Worm (Caenorhabditis elegans) whole organism, L4 larva: Measurements from ENCODE around the gene F41G3.18.

Source experiments
- F49E8.2 ChIP-seq: sonication (generic microtip); optimal IDR thresholded peaks from 2 replicates; lab custom pipeline; 2016; ENCODE audit warnings: missing compliant biosample characterization, mild to moderate bottlenecking, missing genetic modification characterization, borderline replicate concordance
- R02D3.7 ChIP-seq: fragments of 150-350 bp; sonication (generic microtip); optimal IDR thresholded peaks from 3 replicates; lab custom pipeline; 2014; ENCODE audit warnings: missing biosample characterization, missing genetic modification characterization
- ZK337.2 ChIP-seq: fragments of 200-800 bp; sonication (Bioruptor generic); IDR thresholded peaks from 2 replicates; pipeline ENCODE4 v1.3.6; 2022; ENCODE audit warnings: missing genetic modification reagents, missing genetic modification characterization, missing compliant biosample characterization
- arid-1 ChIP-seq: fragments of 200-800 bp; sonication (Bioruptor generic); conservative IDR thresholded peaks from 2 replicates; pipeline ENCODE4 v1.3.6; 2022; ENCODE audit warnings: missing genetic modification reagents, missing genetic modification characterization, missing compliant biosample characterization
- ceh-20 ChIP-seq: fragments of 200-800 bp; sonication (Bioruptor generic); IDR thresholded peaks from 2 replicates; pipeline ENCODE4 v1.3.6; 2022; ENCODE audit warnings: missing genetic modification reagents, missing genetic modification characterization, missing compliant biosample characterization
- ceh-28 ChIP-seq: fragments of 150-350 bp; optimal IDR thresholded peaks from 2 replicates; lab custom pipeline; 2014; ENCODE audit warnings: missing biosample characterization, missing genetic modification reagents, missing genetic modification characterization
- ceh-44 ChIP-seq: fragments of 200-800 bp; sonication (Bioruptor generic); IDR thresholded peaks from 2 replicates; pipeline ENCODE4 v1.3.6; 2022; ENCODE audit warnings: missing genetic modification reagents, missing genetic modification characterization, missing compliant biosample characterization
- ctbp-1 ChIP-seq: fragments of 200-800 bp; sonication (Bioruptor generic); IDR thresholded peaks from 2 replicates; pipeline ENCODE4 v1.3.6; 2022; ENCODE audit warnings: missing genetic modification reagents, missing genetic modification characterization, missing compliant biosample characterization
- daf-16 ChIP-seq, 3 experiments: sonication (generic microtip); optimal IDR thresholded peaks; 2 replicates each; lab custom pipeline; 2016 to 2017; ENCODE audit warnings: missing genetic modification characterization in 3 of 3, missing genetic modification reagents in 3 of 3, mild to moderate bottlenecking in 2 of 3, missing compliant biosample characterization in 2 of 3, missing biosample characterization in 1 of 3, moderate library complexity in 1 of 3
- dmd-6 ChIP-seq: fragments of 200-800 bp; sonication (Bioruptor generic); IDR thresholded peaks from 2 replicates; pipeline ENCODE4 v1.3.6; 2022; ENCODE audit warnings: missing genetic modification reagents, missing genetic modification characterization, missing compliant biosample characterization
- dpl-1 ChIP-seq: fragments of 150-350 bp; optimal IDR thresholded peaks from 2 replicates; lab custom pipeline; 2014; ENCODE audit warnings: missing biosample characterization, missing genetic modification reagents, missing genetic modification characterization
- dve-1 ChIP-seq: sonication (generic microtip); optimal IDR thresholded peaks from 2 replicates; lab custom pipeline; 2017; ENCODE audit warnings: antibody characterized with exemption, mild to moderate bottlenecking, missing genetic modification characterization, missing compliant biosample characterization; ENCODE audit not compliant: insufficient read depth
- gei-8 ChIP-seq: fragments of 200-800 bp; sonication (Bioruptor generic); optimal IDR thresholded peaks from 2 replicates; lab custom pipeline; 2018; ENCODE audit warnings: mild to moderate bottlenecking, missing genetic modification characterization, missing compliant biosample characterization
- hif-1 ChIP-seq, 2 experiments: sonication (generic microtip); optimal IDR thresholded peaks; 2 replicates each; lab custom pipeline; 2016 to 2017; ENCODE audit warnings: missing compliant biosample characterization in 2 of 2, missing genetic modification characterization in 2 of 2, missing genetic modification reagents in 2 of 2, missing genotype in 2 of 2, mild to moderate bottlenecking in 1 of 2
- hlh-11 ChIP-seq: fragments of 200-800 bp; sonication (Bioruptor generic); optimal IDR thresholded peaks from 2 replicates; lab custom pipeline; 2018; ENCODE audit warnings: mild to moderate bottlenecking, missing genetic modification characterization, missing compliant biosample characterization
- hlh-30 ChIP-seq: sonication (generic microtip); optimal IDR thresholded peaks from 2 replicates; lab custom pipeline; 2017; ENCODE audit warnings: antibody characterized with exemption, mild to moderate bottlenecking, missing genetic modification characterization, missing compliant biosample characterization; ENCODE audit not compliant: insufficient read depth
- lsy-2 ChIP-seq, 2 experiments: fragments of 150-350 bp in 1 of 2; sonication (generic microtip) in 1 of 2; optimal IDR thresholded peaks; 2 replicates each; lab custom pipeline; 2014 to 2017; ENCODE audit warnings: missing biosample characterization in 2 of 2, missing genetic modification characterization in 2 of 2
- mdt-29 ChIP-seq: fragments of 200-800 bp; sonication (Bioruptor generic); IDR thresholded peaks from 2 replicates; pipeline ENCODE4 v1.3.6; 2022; ENCODE audit warnings: missing genetic modification reagents, missing genetic modification characterization, missing compliant biosample characterization
- mep-1 ChIP-seq: fragments of 150-350 bp; sonication (generic microtip); optimal IDR thresholded peaks from 3 replicates; lab custom pipeline; 2014; ENCODE audit warnings: missing biosample characterization, missing genetic modification characterization
- mes-2 ChIP-seq: sonication (generic microtip); optimal IDR thresholded peaks from 2 replicates; lab custom pipeline; 2016; ENCODE audit warnings: missing genotype, mild to moderate bottlenecking, missing genetic modification characterization, missing compliant biosample characterization; ENCODE audit not compliant: poor library complexity, severe bottlenecking
- nhr-28 ChIP-seq: fragments of 150-350 bp; optimal IDR thresholded peaks from 2 replicates; lab custom pipeline; 2014; ENCODE audit warnings: missing biosample characterization, missing genetic modification characterization
- nhr-48 ChIP-seq: sonication (generic microtip); optimal IDR thresholded peaks from 2 replicates; lab custom pipeline; 2016; ENCODE audit warnings: mild to moderate bottlenecking, missing genetic modification characterization, missing compliant biosample characterization
- nhr-76 ChIP-seq: fragments of 150-350 bp; optimal IDR thresholded peaks from 2 replicates; lab custom pipeline; 2014; ENCODE audit warnings: missing biosample characterization, missing genetic modification characterization
- pqm-1 ChIP-seq: sonication (generic microtip); optimal IDR thresholded peaks from 2 replicates; lab custom pipeline; 2017; ENCODE audit warnings: missing biosample characterization, missing genetic modification characterization
- saeg-2 ChIP-seq: fragments of 200-800 bp; sonication (Bioruptor generic); IDR thresholded peaks from 2 replicates; pipeline ENCODE4 v1.3.6; 2022; ENCODE audit warnings: missing genetic modification reagents, missing genetic modification characterization, missing compliant biosample characterization
- sdz-12 ChIP-seq: fragments of 200-800 bp; sonication (Bioruptor generic); optimal IDR thresholded peaks from 2 replicates; lab custom pipeline; 2018; ENCODE audit warnings: mild to moderate bottlenecking, missing genetic modification characterization, missing compliant biosample characterization
- spr-3 ChIP-seq: fragments of 200-800 bp; sonication (Bioruptor generic); optimal IDR thresholded peaks from 2 replicates; lab custom pipeline; 2018; ENCODE audit warnings: mild to moderate bottlenecking, missing genetic modification characterization, missing compliant biosample characterization
- tag-97 ChIP-seq: fragments of 200-800 bp; sonication (Bioruptor generic); IDR thresholded peaks from 2 replicates; pipeline ENCODE4 v1.3.6; 2022; ENCODE audit warnings: missing genetic modification characterization, missing compliant biosample characterization
- tra-1 ChIP-seq: fragments of 200-800 bp; sonication (Bioruptor generic); IDR thresholded peaks from 2 replicates; pipeline ENCODE4 v1.3.6; 2022; ENCODE audit warnings: missing genetic modification reagents, missing genetic modification characterization, missing compliant biosample characterization
- unc-130 ChIP-seq: sonication (generic microtip); optimal IDR thresholded peaks from 2 replicates; lab custom pipeline; 2016; ENCODE audit warnings: missing genetic modification reagents, missing genetic modification characterization, missing compliant biosample characterization
- unc-62 ChIP-seq, 3 experiments: fragments of 150-350 bp in 1 of 3; sonication (generic microtip); optimal IDR thresholded peaks in 2 of 3; peaks in 1 of 3; 1 replicate in 1 of 3; 2 replicates in 2 of 3; lab custom pipeline; 2014 to 2017; ENCODE audit warnings: missing biosample characterization in 3 of 3, missing genetic modification characterization in 3 of 3, missing genetic modification reagents in 3 of 3, missing genotype in 1 of 3
- vab-7 ChIP-seq: fragments of 200-800 bp; sonication (Bioruptor generic); IDR thresholded peaks from 2 replicates; pipeline ENCODE4 v1.3.6; 2022; ENCODE audit warnings: missing genetic modification reagents, missing genetic modification characterization, missing compliant biosample characterization
- zag-1 ChIP-seq: fragments of 150-350 bp; optimal IDR thresholded peaks from 2 replicates; lab custom pipeline; 2014; ENCODE audit warnings: missing biosample characterization, missing genetic modification characterization
- zip-11 ChIP-seq: fragments of 200-800 bp; sonication (Bioruptor generic); IDR thresholded peaks from 2 replicates; pipeline ENCODE4 v1.3.6; 2022; ENCODE audit warnings: missing genetic modification characterization, missing compliant biosample characterization
- zip-2 ChIP-seq: fragments of 150-350 bp; optimal IDR thresholded peaks from 2 replicates; lab custom pipeline; 2014; ENCODE audit warnings: missing biosample characterization, missing genetic modification characterization

F41G3.18 gene

ce11 chrII:6776418-6777034 is 8.4 kb downstream of the F41G3.18 start, which contains the start of gene ssup-72 (continued):
- peak; percentile 75 for TF ChIP-seq unc-130
- TF ChIP-seq gei-8 (GFP tag; lab: Kevin White, UChicago), result no peak
- peak; percentile 2 for TF ChIP-seq nhr-28
- peak; percentile 98 for TF ChIP-seq mes-2 (tag; lab: Kevin White, UChicago)
- TF ChIP-seq ceh-44, result 0 out of 2 replicates have a peak, but pooled peaks have one; percentile 12
- TF ChIP-seq dpl-1 (GFP tag; lab: Kevin White, UChicago), result peak; percentile 88
- no peak for TF ChIP-seq spr-3 (GFP tag; lab: Kevin White, UChicago)

ce11 chrII:6779104-6779503 is 11.0 kb downstream of the F41G3.18 start, which contains the start of gene T13C2.7:
TSS of gene T13C2.7 (plus strand) at chrII:6779404.
- TF ChIP-seq arid-1 (GFP tag; lab: Robert Waterston, UW) (no peak), dve-1 (no peak), saeg-2 (GFP tag; lab: Robert Waterston, UW) (no peak), ZK337.2 (GFP tag; lab: Robert Waterston, UW) (no peak), vab-7 (GFP tag; lab: Robert Waterston, UW) (no peak)

- TF ChIP-seq ZK337.2 (GFP tag; lab: Robert Waterston, UW) (no peak), mep-1 (no peak), unc-62 (GFP tag; optimal IDR thresholded peaks at IDR 0.05 in 1 of 2; lab: Kevin White, UChicago) (peak in 1 of 2 experiments; percentile 55), unc-62 (tag; optimal IDR thresholded peaks at IDR 0.05; lab: Kevin White, UChicago) (no peak), zip-2 (no peak), zag-1 (tag; lab: Kevin White, UChicago) (no peak), R02D3.7 (tag; lab: Kevin White, UChicago) (no peak), hlh-11 (tag; lab: Kevin White, UChicago) (peak; percentile 60), ctbp-1 (GFP tag; lab: Robert Waterston, UW) (no peak), nhr-76 (no peak), pqm-1 (tag; lab: Kevin White, UChicago) (peak; percentile 4), daf-16 (GFP tag; optimal IDR thresholded peaks at IDR 0.05; lab: Kevin White, UChicago) (no peak), daf-16 (tag; optimal IDR thresholded peaks at IDR 0.05; lab: Kevin White, UChicago) (peak; percentile 89), hif-1 (tag; optimal IDR thresholded peaks at IDR 0.05; lab: Kevin White, UChicago) (no peak), dmd-6 (GFP tag; lab: Robert Waterston, UW) (peak; percentile 46; the same call in 1 of the 2 replicates), nhr-28 (no peak), mdt-29 (GFP tag; lab: Robert Waterston, UW) (peak; percentile 59; the same call in 1 of the 2 replicates), mes-2 (tag; lab: Kevin White, UChicago) (no peak), tag-97 (GFP tag; lab: Robert Waterston, UW) (no peak), spr-3 (GFP tag; lab: Kevin White, UChicago) (no peak), sdz-12 (GFP tag; lab: Kevin White, UChicago) (no peak), tra-1 (0 out of 2 replicates have a peak, but pooled peaks have one; percentile 17), ceh-20 (GFP tag; lab: Robert Waterston, UW) (no peak), hlh-30 (tag; lab: Kevin White, UChicago) (peak; percentile 18), dve-1 (peak; percentile 31)
Measured at ce11 chrII:6781231-6781630, 13.1 kb downstream of the F41G3.18 start.

ce11 chrII:6781983-6782382 is 13.9 kb downstream of the F41G3.18 start:
- no peak for TF ChIP-seq ceh-28 (tag; lab: Kevin White, UChicago)
- TF ChIP-seq zip-11, result no peak
- TF ChIP-seq nhr-48 (tag; lab: Kevin White, UChicago), result no peak
- TF ChIP-seq lsy-2 (tag; optimal IDR thresholded peaks at IDR 0.05; lab: Kevin White, UChicago), result peak in 1 of 2 experiments; percentile 7
- TF ChIP-seq F49E8.2 (tag; lab: Kevin White, UChicago), result no peak
- TF ChIP-seq unc-62 (GFP tag; optimal IDR thresholded peaks at IDR 0.05 in 1 of 2; lab: Kevin White, UChicago), result peak in 1 of 2 experiments; percentile 60
- TF ChIP-seq unc-62 (tag; optimal IDR thresholded peaks at IDR 0.05; lab: Kevin White, UChicago), result no peak
